Fruit fly (Drosophila melanogaster) whole organism, embryonic: Measurements from ENCODE around the gene Dmtn.

ENCODE experiments used
- Adf1 ChIP-seq: fragments of 200-800 bp; sonication (Bioruptor generic); IDR thresholded peaks from 2 replicates; pipeline ENCODE4 v1.3.6; 2022; ENCODE audit warnings: missing biosample characterization, missing genetic modification characterization
- B-H2 ChIP-seq: fragments of 200-800 bp; sonication (Bioruptor generic); optimal IDR thresholded peaks from 2 replicates; lab custom pipeline; 2018; ENCODE audit warnings: missing biosample characterization, mild to moderate bottlenecking, missing genetic modification characterization
- CG10431 ChIP-seq: fragments of 200-800 bp; sonication (Bioruptor generic); optimal IDR thresholded peaks from 3 replicates; lab custom pipeline; 2018; ENCODE audit warnings: missing biosample characterization, mild to moderate bottlenecking, missing genetic modification characterization
- CG10654 ChIP-seq: fragments of 200-800 bp; sonication (Bioruptor generic); optimal IDR thresholded peaks from 2 replicates; lab custom pipeline; 2016; ENCODE audit warnings: missing biosample characterization, missing genetic modification characterization
- CG11560 ChIP-seq: fragments of 200-800 bp; sonication (Bioruptor generic); IDR thresholded peaks from 3 replicates; pipeline ENCODE4 v1.3.6; 2022; ENCODE audit warnings: missing biosample characterization, missing genetic modification characterization
- CG12104 ChIP-seq: fragments of 200-800 bp; sonication (Bioruptor generic); optimal IDR thresholded peaks from 3 replicates; lab custom pipeline; 2016; ENCODE audit warnings: missing biosample characterization, missing genetic modification characterization
- CG14441 ChIP-seq: fragments of 200-800 bp; sonication (Bioruptor generic); IDR thresholded peaks from 2 replicates; pipeline ENCODE4 v1.3.6; 2022; ENCODE audit warnings: missing biosample characterization, missing genetic modification characterization
- CG15011 ChIP-seq: fragments of 200-800 bp; sonication (Bioruptor generic); optimal IDR thresholded peaks from 3 replicates; lab custom pipeline; 2018; ENCODE audit warnings: missing biosample characterization, mild to moderate bottlenecking, missing genetic modification characterization
- CG2120 ChIP-seq: fragments of 200-800 bp; sonication (Bioruptor generic); optimal IDR thresholded peaks from 3 replicates; lab custom pipeline; 2016; ENCODE audit warnings: missing biosample characterization, missing genetic modification characterization
- CG31388 ChIP-seq: fragments of 200-800 bp; sonication (Bioruptor generic); optimal IDR thresholded peaks from 2 replicates; lab custom pipeline; 2016; ENCODE audit warnings: missing biosample characterization, missing genetic modification characterization
- CG32772 ChIP-seq: fragments of 200-800 bp; sonication (Bioruptor generic); IDR thresholded peaks from 2 replicates; pipeline ENCODE4 v1.3.6; 2022; ENCODE audit warnings: missing biosample characterization, missing genetic modification characterization
- CG42726 ChIP-seq: fragments of 200-800 bp; sonication (Bioruptor generic); IDR thresholded peaks from 2 replicates; pipeline ENCODE4 v1.3.6; 2022; ENCODE audit warnings: missing biosample characterization, missing genetic modification characterization; ENCODE audit not compliant: partially characterized antibody
- CG4328 ChIP-seq: fragments of 200-800 bp; sonication (Bioruptor generic); optimal IDR thresholded peaks from 3 replicates; lab custom pipeline; 2017; ENCODE audit warnings: missing biosample characterization, missing genetic modification reagents, missing genetic modification characterization
- CG7271 ChIP-seq: fragments of 200-800 bp; sonication (Bioruptor generic); optimal IDR thresholded peaks from 2 replicates; lab custom pipeline; 2018; ENCODE audit warnings: missing biosample characterization, mild to moderate bottlenecking, missing genetic modification characterization, moderate library complexity
- CG7357 ChIP-seq: fragments of 200-800 bp; sonication (Bioruptor generic); IDR thresholded peaks from 3 replicates; pipeline ENCODE4 v1.3.6; 2022; ENCODE audit warnings: missing biosample characterization, missing genetic modification characterization
- CG8290 ChIP-seq, 3 experiments: fragments of 200-800 bp; sonication (Bioruptor generic); optimal IDR thresholded peaks; 2 replicates each; lab custom pipeline; 2016 to 2019; ENCODE audit warnings: missing biosample characterization in 3 of 3, missing genetic modification characterization in 3 of 3, mild to moderate bottlenecking in 2 of 3, moderate library complexity in 1 of 3
- CG8944 ChIP-seq: fragments of 200-800 bp; sonication (Bioruptor generic); optimal IDR thresholded peaks from 3 replicates; lab custom pipeline; 2016; ENCODE audit warnings: missing biosample characterization, missing genetic modification characterization
- CG9727 ChIP-seq: fragments of 200-800 bp; sonication (Bioruptor generic); optimal IDR thresholded peaks from 3 replicates; lab custom pipeline; 2017; ENCODE audit warnings: missing biosample characterization, mild to moderate bottlenecking, missing genetic modification characterization
- CHES-1-like ChIP-seq: fragments of 200-800 bp; sonication (Bioruptor generic); optimal IDR thresholded peaks from 2 replicates; lab custom pipeline; 2016; ENCODE audit warnings: missing biosample characterization, missing genetic modification characterization
- Doc3 ChIP-seq: fragments of 200-800 bp; sonication (Bioruptor generic); IDR thresholded peaks from 3 replicates; pipeline ENCODE4 v1.3.6; 2022; ENCODE audit warnings: missing biosample characterization, missing genetic modification characterization; ENCODE audit not compliant: partially characterized antibody
- Fer2 ChIP-seq: fragments of 200-800 bp; sonication (Bioruptor generic); optimal IDR thresholded peaks from 2 replicates; lab custom pipeline; 2018; ENCODE audit warnings: missing biosample characterization, mild to moderate bottlenecking, missing genetic modification characterization, moderate library complexity
- Fer3 ChIP-seq: fragments of 200-800 bp; sonication (Bioruptor generic); optimal IDR thresholded peaks from 2 replicates; lab custom pipeline; 2018; ENCODE audit warnings: missing biosample characterization, mild to moderate bottlenecking, missing genetic modification characterization, moderate library complexity
- Gsc ChIP-seq: fragments of 200-800 bp; sonication (Bioruptor generic); IDR thresholded peaks from 2 replicates; pipeline ENCODE4 v1.3.6; 2022; ENCODE audit warnings: missing biosample characterization, missing genetic modification characterization
- Myb ChIP-seq: fragments of 200-800 bp; sonication (Bioruptor generic); optimal IDR thresholded peaks from 2 replicates; lab custom pipeline; 2016; ENCODE audit warnings: missing biosample characterization, missing genetic modification characterization
- Rx ChIP-seq: fragments of 200-800 bp; sonication (Bioruptor generic); IDR thresholded peaks from 2 replicates; pipeline ENCODE4 v1.3.6; 2022; ENCODE audit warnings: missing biosample characterization, missing genetic modification characterization
- ato ChIP-seq: fragments of 200-800 bp; sonication (Bioruptor generic); IDR thresholded peaks from 2 replicates; pipeline ENCODE4 v1.3.6; 2022; ENCODE audit warnings: missing biosample characterization, missing genetic modification characterization; ENCODE audit not compliant: partially characterized antibody
- cad ChIP-seq: fragments of >200 bp; optimal IDR thresholded peaks from 2 replicates; lab custom pipeline; 2017; ENCODE audit warnings: missing biosample characterization, missing genetic modification characterization
- ci ChIP-seq: fragments of 200-800 bp; sonication (Bioruptor generic); IDR thresholded peaks from 3 replicates; pipeline ENCODE4 v1.3.6; 2022; ENCODE audit warnings: missing biosample characterization, missing genetic modification characterization
- emc ChIP-seq: fragments of 200-800 bp; sonication (Bioruptor generic); optimal IDR thresholded peaks from 2 replicates; lab custom pipeline; 2016; ENCODE audit warnings: missing biosample characterization, missing genetic modification characterization
- esg ChIP-seq: fragments of 200-800 bp; sonication (Bioruptor generic); conservative IDR thresholded peaks from 2 replicates; pipeline ENCODE4 v1.3.6; 2022; ENCODE audit warnings: missing biosample characterization, missing genetic modification characterization
- gfzf ChIP-seq: fragments of 200-800 bp; sonication (Bioruptor generic); optimal IDR thresholded peaks from 2 replicates; lab custom pipeline; 2016; ENCODE audit warnings: missing biosample characterization, mild to moderate bottlenecking, missing genetic modification characterization, moderate library complexity
- gsb-n ChIP-seq: fragments of 200-800 bp; sonication (Bioruptor generic); optimal IDR thresholded peaks from 3 replicates; lab custom pipeline; 2018; ENCODE audit warnings: missing biosample characterization, mild to moderate bottlenecking, missing genetic modification characterization
- gt ChIP-seq: fragments of 200-800 bp; sonication (Bioruptor generic); IDR thresholded peaks from 2 replicates; pipeline ENCODE4 v1.3.6; 2022; ENCODE audit warnings: missing biosample characterization, missing genetic modification characterization
- hb ChIP-seq: fragments of 200-800 bp; sonication (Bioruptor generic); IDR thresholded peaks from 3 replicates; pipeline ENCODE4 v1.3.6; 2022; ENCODE audit warnings: missing biosample characterization, missing genetic modification characterization; ENCODE audit not compliant: partially characterized antibody
- knrl ChIP-seq: fragments of 200-800 bp; sonication (Bioruptor generic); IDR thresholded peaks from 3 replicates; pipeline ENCODE4 v1.3.6; 2022; ENCODE audit warnings: missing biosample characterization, missing genetic modification characterization; ENCODE audit not compliant: partially characterized antibody
- lab ChIP-seq: fragments of 200-800 bp; sonication (Bioruptor generic); optimal IDR thresholded peaks from 3 replicates; lab custom pipeline; 2017; ENCODE audit warnings: missing biosample characterization, missing genetic modification characterization, mild to moderate bottlenecking, moderate library complexity, missing genetic modification reagents
- lmd ChIP-seq: fragments of 200-800 bp; sonication (Bioruptor generic); IDR thresholded peaks from 2 replicates; pipeline ENCODE4 v1.3.6; 2022; ENCODE audit warnings: missing biosample characterization, missing genetic modification characterization
- maf-S ChIP-seq: fragments of 200-800 bp; sonication (Bioruptor generic); optimal IDR thresholded peaks from 2 replicates; lab custom pipeline; 2016; ENCODE audit warnings: missing biosample characterization, missing genetic modification characterization
- otp ChIP-seq: fragments of 200-800 bp; sonication (Bioruptor generic); IDR thresholded peaks from 3 replicates; pipeline ENCODE4, ENCODE4 v1.3.6; 2022; ENCODE audit warnings: missing biosample characterization, missing genetic modification characterization
- pan ChIP-seq, 4 experiments: fragments of >200 bp in 3 of 4; fragments of 200-800 bp in 1 of 4; sonication (Bioruptor generic) in 1 of 4; optimal IDR thresholded peaks in 3 of 4; IDR thresholded peaks in 1 of 4; 2 replicates each; pipeline versions ENCODE4 v1.3.6 to Lab custom; 2017 to 2022; ENCODE audit warnings: missing biosample characterization in 2 of 4, missing genetic modification characterization in 2 of 4, mixed read lengths in 1 of 4
- pb ChIP-seq: fragments of 200-800 bp; sonication (Bioruptor generic); optimal IDR thresholded peaks from 3 replicates; lab custom pipeline; 2016; ENCODE audit warnings: missing biosample characterization, missing genetic modification characterization
- peb ChIP-seq: fragments of 200-800 bp; sonication (Bioruptor generic); IDR thresholded peaks from 2 replicates; pipeline ENCODE4 v1.3.6; 2022; ENCODE audit warnings: missing biosample characterization, missing genetic modification characterization
- rib ChIP-seq: fragments of 200-800 bp; sonication (Bioruptor generic); IDR thresholded peaks from 2 replicates; pipeline ENCODE4 v1.3.6; 2022; ENCODE audit warnings: missing biosample characterization, missing genetic modification characterization
- sens-2 ChIP-seq: fragments of 200-800 bp; sonication (Bioruptor generic); IDR thresholded peaks from 2 replicates; pipeline ENCODE4 v1.3.6; 2022; ENCODE audit warnings: missing biosample characterization, missing genetic modification characterization
- sug ChIP-seq: fragments of 200-800 bp; optimal IDR thresholded peaks from 2 replicates; lab custom pipeline; 2019; ENCODE audit warnings: missing biosample characterization, mild to moderate bottlenecking, missing genetic modification characterization, moderate library complexity
- tgo ChIP-seq: fragments of 200-800 bp; sonication (Bioruptor generic); IDR thresholded peaks from 3 replicates; pipeline ENCODE4 v1.3.6; 2022; ENCODE audit warnings: missing biosample characterization, missing genetic modification characterization
- tin ChIP-seq: fragments of 200-800 bp; sonication (Bioruptor generic); optimal IDR thresholded peaks from 3 replicates; lab custom pipeline; 2016; ENCODE audit warnings: missing biosample characterization, missing genetic modification characterization
- trem ChIP-seq: fragments of 200-800 bp; optimal IDR thresholded peaks from 3 replicates; lab custom pipeline; 2019; ENCODE audit warnings: missing biosample characterization, mild to moderate bottlenecking, missing genetic modification characterization, moderate library complexity

Gene Dmtn

DNA sequence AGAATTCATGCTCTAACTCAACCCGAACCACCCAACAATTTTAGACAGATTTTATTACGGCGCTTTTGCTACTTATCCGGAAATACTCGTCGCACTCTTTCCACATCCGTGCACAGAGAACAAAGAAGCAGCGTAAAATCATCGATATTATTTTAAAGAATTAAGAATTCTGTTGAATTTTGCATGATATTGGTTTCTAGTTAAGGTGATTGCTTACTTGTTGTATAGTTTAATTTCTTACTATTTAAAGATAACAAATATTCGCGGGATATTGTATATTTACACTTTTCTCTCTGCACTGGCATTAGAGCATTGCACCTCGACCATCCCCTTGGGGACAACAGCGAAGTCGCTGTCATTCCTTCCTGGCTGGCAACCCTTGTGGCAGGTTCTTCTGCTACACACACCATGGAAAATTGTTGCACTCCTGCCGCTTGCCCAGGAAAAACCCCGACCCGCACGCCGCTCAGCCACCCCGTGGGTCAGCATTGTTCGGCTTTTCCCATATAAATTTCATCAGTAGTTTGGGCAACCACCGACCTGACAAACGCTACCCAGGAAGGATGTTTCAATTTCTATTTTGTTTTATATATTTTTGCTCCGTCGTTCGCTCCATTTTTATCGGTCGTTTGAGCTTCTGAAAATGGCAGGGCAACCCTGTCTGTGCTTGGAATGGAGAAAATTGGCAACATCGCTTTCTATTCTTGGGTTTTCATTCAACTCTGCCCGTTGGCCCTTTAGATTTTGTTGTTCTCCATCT is 22.1 kb upstream of the Dmtn start (continued):
- TF ChIP-seq CG8944 (peak; percentile 19), ci (GFP tag; lab: Robert Waterston, UW) (peak; percentile 87; the same call in 2 of the 3 replicates), gt (GFP tag; lab: Robert Waterston, UW) (no peak), CG15011 (GFP tag; lab: Kevin White, UChicago) (peak; percentile 29), pan (optimal IDR thresholded peaks at IDR 0.05; lab: Kevin White, UChicago) (no peak), pan (GFP tag; optimal IDR thresholded peaks at IDR 0.05 in 1 of 2, IDR thresholded peaks at IDR 0.05 in 1 of 2) (peak in 1 of 2 experiments; percentile 75), lmd (peak; percentile 54; the same call in 1 of the 2 replicates), knrl (GFP tag; lab: Robert Waterston, UW) (no peak), sens-2 (GFP tag; lab: Robert Waterston, UW) (peak; percentile 64), gfzf (GFP tag; lab: Kevin White, UChicago) (no peak), trem (tag; lab: Kevin White, UChicago) (peak; percentile 43), CG11560 (tag; lab: Robert Waterston, UW) (no peak), CG14441 (GFP tag; lab: Robert Waterston, UW) (peak; percentile 53; the same call in 1 of the 2 replicates), cad (GFP tag; lab: Kevin White, UChicago) (no peak), CG7357 (GFP tag; lab: Robert Waterston, UW) (peak; percentile 46; the same call in 2 of the 3 replicates), Rx (GFP tag; lab: Robert Waterston, UW) (0 out of 2 replicates have a peak, but pooled peaks have one; percentile 11), CG7271 (tag; lab: Kevin White, UChicago) (no peak), ato (no peak), Doc3 (GFP tag; lab: Robert Waterston, UW) (no peak), CG9727 (GFP tag; lab: Kevin White, UChicago) (peak; percentile 81), Fer3 (tag; lab: Kevin White, UChicago) (peak; percentile 50), maf-S (no peak), Adf1 (GFP tag; lab: Robert Waterston, UW) (0 out of 2 replicates have a peak, but pooled peaks have one; percentile 5), hb (GFP tag; lab: Robert Waterston, UW) (no peak), Gsc (no peak), sug (tag; lab: Kevin White, UChicago) (no peak), CG42726 (GFP tag; lab: Robert Waterston, UW) (no peak), CG8290 (GFP tag; optimal IDR thresholded peaks at IDR 0.05; lab: Kevin White, UChicago) (no peak), CG8290 (tag; optimal IDR thresholded peaks at IDR 0.05; lab: Kevin White, UChicago) (peak in 1 of 2 experiments; percentile 41), B-H2 (no peak), CG32772 (GFP tag; lab: Robert Waterston, UW) (peak; percentile 78), Myb (GFP tag; lab: Kevin White, UChicago) (peak; percentile 29), CG10654 (GFP tag; lab: Kevin White, UChicago) (peak; percentile 21), CG12104 (GFP tag; lab: Kevin White, UChicago) (peak; percentile 53), Fer2 (tag; lab: Kevin White, UChicago) (no peak), lab (peak; percentile 86), CG2120 (peak; percentile 60), tin (GFP tag; lab: Kevin White, UChicago) (peak; percentile 61), CG31388 (GFP tag; lab: Kevin White, UChicago) (no peak), emc (no peak), CHES-1-like (GFP tag; lab: Kevin White, UChicago) (no peak), esg (peak; percentile 63), gsb-n (tag; lab: Kevin White, UChicago) (peak; percentile 81), tgo (peak; percentile 74), otp (peak; percentile 21; the same call in 1 of the 3 replicates), CG4328 (GFP tag; lab: Kevin White, UChicago) (no peak), peb (peak; percentile 61), rib (GFP tag; lab: Robert Waterston, UW) (no peak), pb (no peak), CG10431 (GFP tag; lab: Kevin White, UChicago) (no peak)
